Fruit fly (Drosophila melanogaster) whole organism, embryonic: ENCODE data around the gene RhoGAP5A.
A peak's percentile ranks its signal among the peaks of the same experiment; 100 is the strongest.

Experiments
- Antp ChIP-seq: fragments of 200-800 bp; sonication (Bioruptor generic); optimal IDR thresholded peaks from 3 replicates; lab custom pipeline; 2016; ENCODE audit warnings: missing biosample characterization, missing genetic modification characterization
- Awh ChIP-seq: fragments of 200-800 bp; sonication (Bioruptor generic); IDR thresholded peaks from 2 replicates; pipeline ENCODE4, ENCODE4 v1.3.6; 2022; ENCODE audit warnings: missing biosample characterization, missing genetic modification characterization
- Bgb ChIP-seq: fragments of 200-800 bp; sonication (Bioruptor generic); IDR thresholded peaks from 2 replicates; pipeline ENCODE4 v1.3.6; 2022; ENCODE audit warnings: missing biosample characterization, missing genetic modification characterization; ENCODE audit not compliant: partially characterized antibody
- CG12299 ChIP-seq: fragments of 200-800 bp; sonication (Bioruptor generic); optimal IDR thresholded peaks from 2 replicates; lab custom pipeline; 2018; ENCODE audit warnings: missing biosample characterization, mild to moderate bottlenecking, missing genetic modification characterization
- CG13296 ChIP-seq: fragments of 200-800 bp; sonication (Bioruptor generic); optimal IDR thresholded peaks from 3 replicates; lab custom pipeline; 2018; ENCODE audit warnings: missing biosample characterization, mild to moderate bottlenecking, missing genetic modification characterization
- CG13624 ChIP-seq: fragments of 200-800 bp; sonication (Bioruptor generic); optimal IDR thresholded peaks from 2 replicates; lab custom pipeline; 2016; ENCODE audit warnings: missing biosample characterization, missing genetic modification characterization
- CG14441 ChIP-seq: fragments of 200-800 bp; sonication (Bioruptor generic); IDR thresholded peaks from 2 replicates; pipeline ENCODE4 v1.3.6; 2022; ENCODE audit warnings: missing biosample characterization, missing genetic modification characterization
- CG14710 ChIP-seq: fragments of 200-800 bp; sonication (Bioruptor generic); optimal IDR thresholded peaks from 3 replicates; lab custom pipeline; 2019; ENCODE audit warnings: missing biosample characterization, mild to moderate bottlenecking, missing genetic modification characterization, moderate library complexity
- CG14965 ChIP-seq: fragments of 200-800 bp; sonication (Bioruptor generic); optimal IDR thresholded peaks from 2 replicates; lab custom pipeline; 2016; ENCODE audit warnings: missing biosample characterization, missing genetic modification characterization, borderline replicate concordance
- CG15011 ChIP-seq: fragments of 200-800 bp; sonication (Bioruptor generic); optimal IDR thresholded peaks from 3 replicates; lab custom pipeline; 2018; ENCODE audit warnings: missing biosample characterization, mild to moderate bottlenecking, missing genetic modification characterization
- CG16779 ChIP-seq: fragments of 200-800 bp; sonication (Bioruptor generic); IDR thresholded peaks from 2 replicates; pipeline ENCODE4 v1.3.6; 2022; ENCODE audit warnings: missing biosample characterization, missing genetic modification characterization
- CG17385 ChIP-seq: fragments of 200-800 bp; sonication (Bioruptor generic); optimal IDR thresholded peaks from 3 replicates; lab custom pipeline; 2018; ENCODE audit warnings: missing biosample characterization, mild to moderate bottlenecking, missing genetic modification characterization
- CG17568 ChIP-seq: fragments of 200-800 bp; sonication (Bioruptor generic); optimal IDR thresholded peaks from 2 replicates; lab custom pipeline; 2018; ENCODE audit warnings: missing biosample characterization, mild to moderate bottlenecking, missing genetic modification characterization, moderate library complexity
- CG2875 ChIP-seq: fragments of 200-800 bp; sonication (Bioruptor generic); optimal IDR thresholded peaks from 2 replicates; lab custom pipeline; 2017; ENCODE audit warnings: missing biosample characterization, mild to moderate bottlenecking, missing genetic modification characterization, missing genetic modification reagents
- CG3163 ChIP-seq: fragments of 200-800 bp; sonication (Bioruptor generic); optimal IDR thresholded peaks from 3 replicates; lab custom pipeline; 2016; ENCODE audit warnings: missing biosample characterization, missing genetic modification characterization
- CG9876 ChIP-seq: fragments of 200-800 bp; sonication (Bioruptor generic); optimal IDR thresholded peaks from 2 replicates; lab custom pipeline; 2016; ENCODE audit warnings: missing biosample characterization, missing genetic modification characterization
- Dad ChIP-seq: fragments of 200-800 bp; sonication (Bioruptor generic); optimal IDR thresholded peaks from 3 replicates; lab custom pipeline; 2016; ENCODE audit warnings: missing biosample characterization, missing genetic modification characterization
- Dip3 ChIP-seq: fragments of 200-800 bp; sonication (Bioruptor generic); optimal IDR thresholded peaks from 3 replicates; lab custom pipeline; 2016; ENCODE audit warnings: missing biosample characterization, missing genetic modification characterization
- Mes4 ChIP-seq: fragments of 200-800 bp; sonication (Bioruptor generic); optimal IDR thresholded peaks from 2 replicates; lab custom pipeline; 2016; ENCODE audit warnings: missing biosample characterization, missing genetic modification characterization
- NK7.1 ChIP-seq: fragments of 200-800 bp; sonication (Bioruptor generic); optimal IDR thresholded peaks from 3 replicates; lab custom pipeline; 2016; ENCODE audit warnings: missing biosample characterization, missing genetic modification characterization
- Nf-YA ChIP-seq: fragments of 200-800 bp; sonication (Bioruptor generic); IDR thresholded peaks from 2 replicates; pipeline ENCODE4 v1.3.6; 2022; ENCODE audit warnings: missing biosample characterization, missing genetic modification characterization
- PHDP ChIP-seq: fragments of 200-800 bp; sonication (Bioruptor generic); optimal IDR thresholded peaks from 3 replicates; lab custom pipeline; 2018; ENCODE audit warnings: missing biosample characterization, mild to moderate bottlenecking, missing genetic modification characterization, moderate library complexity
- Pdp1 ChIP-seq, 2 experiments: fragments of 200-800 bp; sonication (Bioruptor generic); optimal IDR thresholded peaks; 3 replicates each; lab custom pipeline; 2016; ENCODE audit warnings: missing biosample characterization in 2 of 2, missing genetic modification characterization in 2 of 2, mild to moderate bottlenecking in 1 of 2, moderate library complexity in 1 of 2
- Rfx ChIP-seq: fragments of 200-800 bp; sonication (Bioruptor generic); IDR thresholded peaks from 2 replicates; pipeline ENCODE4 v1.3.6; 2022; ENCODE audit warnings: missing biosample characterization, missing genetic modification characterization
- Sox102F ChIP-seq: fragments of 200-800 bp; sonication (Bioruptor generic); optimal IDR thresholded peaks from 2 replicates; lab custom pipeline; 2018; ENCODE audit warnings: missing biosample characterization, mild to moderate bottlenecking, missing genetic modification characterization, moderate library complexity
- Stat92E ChIP-seq, 3 experiments: fragments of >200 bp in 2 of 3; fragments of 200-800 bp in 1 of 3; sonication (Bioruptor generic) in 1 of 3; optimal IDR thresholded peaks; 2 replicates each; lab custom pipeline; 2017 to 2019; ENCODE audit warnings: missing biosample characterization in 3 of 3, missing genetic modification characterization in 3 of 3, mild to moderate bottlenecking in 1 of 3, moderate library complexity in 1 of 3
- ac ChIP-seq: fragments of 200-800 bp; sonication (Bioruptor generic); optimal IDR thresholded peaks from 3 replicates; lab custom pipeline; 2017; ENCODE audit warnings: missing biosample characterization, mild to moderate bottlenecking, missing genetic modification characterization
- aop ChIP-seq: fragments of 200-800 bp; sonication (Bioruptor generic); IDR thresholded peaks from 2 replicates; pipeline ENCODE4 v1.3.6; 2022; ENCODE audit warnings: missing biosample characterization, missing genetic modification characterization
- ase ChIP-seq: fragments of 200-800 bp; sonication (Bioruptor generic); IDR thresholded peaks from 3 replicates; pipeline ENCODE4 v1.3.6; 2022; ENCODE audit warnings: missing biosample characterization, missing genetic modification characterization
- ato ChIP-seq: fragments of 200-800 bp; sonication (Bioruptor generic); IDR thresholded peaks from 2 replicates; pipeline ENCODE4 v1.3.6; 2022; ENCODE audit warnings: missing biosample characterization, missing genetic modification characterization; ENCODE audit not compliant: partially characterized antibody
- bbx ChIP-seq: fragments of 200-800 bp; sonication (Bioruptor generic); IDR thresholded peaks from 2 replicates; pipeline ENCODE4 v1.3.6; 2022; ENCODE audit warnings: missing biosample characterization, missing genetic modification characterization; ENCODE audit not compliant: partially characterized antibody
- bcd ChIP-seq: fragments of 200-800 bp; sonication (Bioruptor generic); optimal IDR thresholded peaks from 2 replicates; lab custom pipeline; 2017; ENCODE audit warnings: missing biosample characterization, mild to moderate bottlenecking, missing genetic modification characterization
- btn ChIP-seq: fragments of 200-800 bp; sonication (Bioruptor generic); optimal IDR thresholded peaks from 2 replicates; lab custom pipeline; 2016; ENCODE audit warnings: missing biosample characterization, missing genetic modification characterization
- caup ChIP-seq: fragments of 200-800 bp; sonication (Bioruptor generic); optimal IDR thresholded peaks from 3 replicates; lab custom pipeline; 2017; ENCODE audit warnings: missing biosample characterization, mild to moderate bottlenecking, missing genetic modification characterization, moderate library complexity; ENCODE audit not compliant: severe bottlenecking
- crp ChIP-seq, 2 experiments: fragments of 200-800 bp; sonication (Bioruptor generic); optimal IDR thresholded peaks; 2 replicates in 1 of 2; 3 replicates in 1 of 2; lab custom pipeline; 2017; ENCODE audit warnings: missing biosample characterization in 2 of 2, missing genetic modification characterization in 2 of 2, mild to moderate bottlenecking in 1 of 2, moderate library complexity in 1 of 2
- danr ChIP-seq: fragments of 200-800 bp; sonication (Bioruptor generic); IDR thresholded peaks from 2 replicates; pipeline ENCODE4 v1.3.6; 2022; ENCODE audit warnings: missing biosample characterization, missing genetic modification characterization
- en ChIP-seq: fragments of 200-800 bp; sonication (Bioruptor generic); optimal IDR thresholded peaks from 2 replicates; lab custom pipeline; 2016; ENCODE audit warnings: missing biosample characterization, missing genetic modification characterization
- ewg ChIP-seq: fragments of 200-800 bp; sonication (Bioruptor generic); optimal IDR thresholded peaks from 3 replicates; lab custom pipeline; 2017; ENCODE audit warnings: mild to moderate bottlenecking, missing biosample characterization, missing genetic modification reagents, missing genetic modification characterization
- gsb-n ChIP-seq: fragments of 200-800 bp; sonication (Bioruptor generic); optimal IDR thresholded peaks from 3 replicates; lab custom pipeline; 2018; ENCODE audit warnings: missing biosample characterization, mild to moderate bottlenecking, missing genetic modification characterization
- hth ChIP-seq: fragments of >200 bp; optimal IDR thresholded peaks from 2 replicates; lab custom pipeline; 2017; ENCODE audit warnings: inconsistent platforms
- jigr1 ChIP-seq: fragments of 200-800 bp; sonication (Bioruptor generic); IDR thresholded peaks from 3 replicates; pipeline ENCODE4 v1.3.6; 2022; ENCODE audit warnings: missing biosample characterization, missing genetic modification characterization
- knrl ChIP-seq: fragments of 200-800 bp; sonication (Bioruptor generic); IDR thresholded peaks from 3 replicates; pipeline ENCODE4 v1.3.6; 2022; ENCODE audit warnings: missing biosample characterization, missing genetic modification characterization; ENCODE audit not compliant: partially characterized antibody
- nom ChIP-seq: fragments of 200-800 bp; sonication (Bioruptor generic); optimal IDR thresholded peaks from 2 replicates; lab custom pipeline; 2017; ENCODE audit warnings: missing biosample characterization, missing genetic modification characterization, mild to moderate bottlenecking, moderate library complexity, missing genetic modification reagents
- org-1 ChIP-seq: fragments of 200-800 bp; sonication (Bioruptor generic); optimal IDR thresholded peaks from 2 replicates; lab custom pipeline; 2017; ENCODE audit warnings: missing biosample characterization, missing genetic modification characterization
- pho ChIP-seq: fragments of 200-800 bp; sonication (Bioruptor generic); optimal IDR thresholded peaks from 2 replicates; lab custom pipeline; 2016; ENCODE audit warnings: missing biosample characterization, missing genetic modification characterization
- prd ChIP-seq, 3 experiments: fragments of >200 bp in 2 of 3; fragments of 200-800 bp in 1 of 3; sonication (Bioruptor generic) in 1 of 3; optimal IDR thresholded peaks in 2 of 3; IDR thresholded peaks in 1 of 3; 2 replicates in 2 of 3; 3 replicates in 1 of 3; pipeline versions ENCODE4 v1.3.6 to Lab custom; 2017 to 2022; ENCODE audit warnings: missing biosample characterization in 1 of 3, missing genetic modification characterization in 1 of 3
- pum ChIP-seq: fragments of 200-800 bp; sonication (Bioruptor generic); optimal IDR thresholded peaks from 2 replicates; lab custom pipeline; 2016; ENCODE audit warnings: missing biosample characterization, missing genetic modification characterization
- rib ChIP-seq: fragments of 200-800 bp; sonication (Bioruptor generic); IDR thresholded peaks from 2 replicates; pipeline ENCODE4 v1.3.6; 2022; ENCODE audit warnings: missing biosample characterization, missing genetic modification characterization
- sd ChIP-seq: fragments of 200-800 bp; sonication (Bioruptor generic); optimal IDR thresholded peaks from 3 replicates; lab custom pipeline; 2018; ENCODE audit warnings: missing biosample characterization, mild to moderate bottlenecking, missing genetic modification characterization, moderate library complexity
- tin ChIP-seq: fragments of 200-800 bp; sonication (Bioruptor generic); optimal IDR thresholded peaks from 3 replicates; lab custom pipeline; 2016; ENCODE audit warnings: missing biosample characterization, missing genetic modification characterization

The RhoGAP5A gene

dm6 chrX:5665902-5666301 lies 47.3 kb upstream of the RhoGAP5A start, which contains the start of the genes Sirt4 and CG4119 (continued):
- peak; percentile 10 for TF ChIP-seq PHDP (tag; lab: Kevin White, UChicago)
- no peak for TF ChIP-seq CG17568
- TF ChIP-seq caup (GFP tag; lab: Kevin White, UChicago) = peak; percentile 10
- TF ChIP-seq jigr1 (GFP tag; lab: Robert Waterston, UW) = no peak
- TF ChIP-seq Rfx (GFP tag; lab: Robert Waterston, UW) = peak; percentile 62
- TF ChIP-seq sd (tag; lab: Kevin White, UChicago) = peak; percentile 19
- TF ChIP-seq ewg = peak; percentile 51
- no peak for TF ChIP-seq CG17385 (GFP tag; lab: Kevin White, UChicago)
- TF ChIP-seq btn (GFP tag; lab: Kevin White, UChicago) = no peak
- no peak for TF ChIP-seq hth (lab: Kevin White, UChicago)
- peak; percentile 13 for TF ChIP-seq Antp (GFP tag; lab: Kevin White, UChicago)
- no peak for TF ChIP-seq prd (optimal IDR thresholded peaks at IDR 0.05; lab: Kevin White, UChicago)
- peak; percentile 39; the same call in 1 of the 3 replicates for TF ChIP-seq prd (GFP tag; IDR thresholded peaks at IDR 0.05; lab: Robert Waterston, UW)
- no peak for TF ChIP-seq CG12299 (tag; lab: Kevin White, UChicago)
- peak; percentile 21 for TF ChIP-seq tin (GFP tag; lab: Kevin White, UChicago)
- peak in 1 of 2 experiments; percentile 80 for TF ChIP-seq Pdp1 (GFP tag; optimal IDR thresholded peaks at IDR 0.05; lab: Kevin White, UChicago)
- peak in 1 of 3 experiments; percentile 19 for TF ChIP-seq Stat92E (GFP tag; optimal IDR thresholded peaks at IDR 0.05; lab: Kevin White, UChicago)
- no peak for TF ChIP-seq nom
- no peak for TF ChIP-seq org-1
- peak; percentile 98 for TF ChIP-seq ato (GFP tag; lab: Robert Waterston, UW)
- TF ChIP-seq crp (GFP tag; optimal IDR thresholded peaks at IDR 0.05; lab: Kevin White, UChicago) = peak in 1 of 2 experiments; percentile 44
- TF ChIP-seq CG2875 (GFP tag; lab: Kevin White, UChicago) = no peak
- TF ChIP-seq en = no peak
- TF ChIP-seq Bgb (GFP tag; lab: Robert Waterston, UW) = peak; percentile 99
- TF ChIP-seq CG13296 (GFP tag; lab: Kevin White, UChicago) = no peak
- TF ChIP-seq bbx (GFP tag; lab: Robert Waterston, UW) = peak; percentile 98
- TF ChIP-seq Sox102F (GFP tag; lab: Kevin White, UChicago) = no peak
- TF ChIP-seq danr (GFP tag; lab: Robert Waterston, UW) = no peak
- no peak for TF ChIP-seq pho (GFP tag; lab: Kevin White, UChicago)
- TF ChIP-seq CG9876 = no peak
- TF ChIP-seq Dad (GFP tag; lab: Kevin White, UChicago) = peak; percentile 32
- no peak for TF ChIP-seq rib (GFP tag; lab: Robert Waterston, UW)
- TF ChIP-seq Dip3 (GFP tag; lab: Kevin White, UChicago) = peak; percentile 12
- TF ChIP-seq CG14441 (GFP tag; lab: Robert Waterston, UW) = no peak
- no peak for TF ChIP-seq NK7.1
- no peak for TF ChIP-seq CG14965 (GFP tag; lab: Kevin White, UChicago)
- no peak for TF ChIP-seq CG3163 (GFP tag; lab: Kevin White, UChicago)
- peak; percentile 24 for TF ChIP-seq CG13624 (GFP tag; lab: Kevin White, UChicago)
- no peak for TF ChIP-seq Mes4 (GFP tag; lab: Kevin White, UChicago)
- no peak for TF ChIP-seq CG15011
- peak; percentile 95 for TF ChIP-seq knrl (GFP tag; lab: Robert Waterston, UW)
- no peak for TF ChIP-seq Awh (GFP tag; lab: Robert Waterston, UW)
- TF ChIP-seq aop (GFP tag; lab: Robert Waterston, UW) = no peak
- TF ChIP-seq CG16779 (GFP tag; lab: Robert Waterston, UW) = no peak
- no peak for TF ChIP-seq Nf-YA (GFP tag; lab: Robert Waterston, UW)
- TF ChIP-seq pum (GFP tag; lab: Kevin White, UChicago) = no peak
- TF ChIP-seq CG14710 (tag; lab: Kevin White, UChicago) = peak; percentile 40
- TF ChIP-seq ase (GFP tag; lab: Robert Waterston, UW) = no peak
- TF ChIP-seq bcd (GFP tag; lab: Kevin White, UChicago) = no peak
- TF ChIP-seq gsb-n (tag; lab: Kevin White, UChicago) = no peak
- no peak for TF ChIP-seq ac (GFP tag; lab: Kevin White, UChicago)
